Fruit fly (Drosophila melanogaster) whole organism, wandering third instar larva: ENCODE results near the gene cup.

Experiments used
- OdsH ChIP-seq: fragments of 200-800 bp; sonication (Bioruptor generic); optimal IDR thresholded peaks from 2 replicates; lab custom pipeline; 2016; ENCODE audit warnings: missing biosample characterization, mild to moderate bottlenecking, missing genetic modification characterization
- brk ChIP-seq: fragments of 200-800 bp; sonication (Bioruptor generic); optimal IDR thresholded peaks from 2 replicates; lab custom pipeline; 2016; ENCODE audit warnings: missing biosample characterization, mild to moderate bottlenecking, missing genetic modification characterization
- dmrt93B ChIP-seq: fragments of 200-800 bp; sonication (Bioruptor generic); optimal IDR thresholded peaks from 2 replicates; lab custom pipeline; 2018; ENCODE audit warnings: missing biosample characterization, mild to moderate bottlenecking, missing genetic modification characterization
- lola ChIP-seq: fragments of >200 bp; optimal IDR thresholded peaks from 2 replicates; lab custom pipeline; 2017; ENCODE audit warnings: missing biosample characterization, missing genetic modification characterization

dm6 chr2L:6706368-6706919, 43.0 kb downstream of the cup start:
- TF ChIP-seq brk (GFP tag; lab: Kevin White, UChicago) (no peak), dmrt93B (no peak), OdsH (GFP tag; lab: Kevin White, UChicago) (no peak), lola (GFP tag; lab: Kevin White, UChicago) (no peak)
